Worm (Caenorhabditis elegans) whole organism, L4/young adult: ENCODE results near the gene irg-1.
"Not testable (repeated sequence)": the region's sequence is repeated elsewhere in the genome, so short reads cannot be mapped to it uniquely, and the experiment has no call there.

ENCODE experiments used
- W03F9.2 ChIP-seq: fragments of 150-350 bp; optimal IDR thresholded peaks from 2 replicates; lab custom pipeline; 2014; ENCODE audit warnings: missing biosample characterization, missing genetic modification characterization
- dao-5 ChIP-seq: sonication (generic microtip); optimal IDR thresholded peaks from 2 replicates; lab custom pipeline; 2016; ENCODE audit warnings: missing genotype, missing genetic modification characterization, moderate library complexity, missing compliant biosample characterization
- him-1 ChIP-seq: sonication (generic microtip); optimal IDR thresholded peaks from 2 replicates; lab custom pipeline; 2016; ENCODE audit warnings: missing genotype, missing genetic modification reagents, missing genetic modification characterization, missing compliant biosample characterization

Gene irg-1

DNA sequence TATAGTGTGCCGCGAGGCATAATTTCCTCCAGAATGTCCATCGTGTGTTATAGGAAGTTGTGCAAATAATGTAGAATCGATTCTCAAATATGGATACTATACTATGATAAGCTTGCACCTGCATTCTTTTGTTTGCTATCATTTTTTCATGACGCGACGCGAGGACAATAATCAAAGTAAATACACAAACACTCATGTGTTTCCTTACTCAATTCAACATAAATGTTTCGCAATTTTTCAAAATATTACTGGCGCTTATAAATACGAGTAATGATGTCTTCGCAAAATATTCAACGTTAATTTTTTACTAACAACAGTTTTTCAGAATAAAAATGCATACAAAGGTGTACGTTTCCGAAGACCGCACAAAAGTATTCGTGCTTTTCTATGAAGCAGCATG is at the start of gene irg-1:
Gene irg-1, plus strand, starts transcription at position 326 of the 400 bp plus-strand sequence.
- TF ChIP-seq W03F9.2 (tag; lab: Kevin White, UChicago) (no peak), dao-5 (no peak), him-1 (tag; lab: Kevin White, UChicago) (no peak)

ce11 chrV:3475021-3475420 is 48.4 kb upstream of the irg-1 start, which contains the start of gene oac-2:
oac-2 (minus strand) TSS chrV:3475121.
- no peak for TF ChIP-seq him-1 (tag; lab: Kevin White, UChicago)
- no peak for TF ChIP-seq dao-5
- no peak for TF ChIP-seq W03F9.2 (tag; lab: Kevin White, UChicago)

DNA sequence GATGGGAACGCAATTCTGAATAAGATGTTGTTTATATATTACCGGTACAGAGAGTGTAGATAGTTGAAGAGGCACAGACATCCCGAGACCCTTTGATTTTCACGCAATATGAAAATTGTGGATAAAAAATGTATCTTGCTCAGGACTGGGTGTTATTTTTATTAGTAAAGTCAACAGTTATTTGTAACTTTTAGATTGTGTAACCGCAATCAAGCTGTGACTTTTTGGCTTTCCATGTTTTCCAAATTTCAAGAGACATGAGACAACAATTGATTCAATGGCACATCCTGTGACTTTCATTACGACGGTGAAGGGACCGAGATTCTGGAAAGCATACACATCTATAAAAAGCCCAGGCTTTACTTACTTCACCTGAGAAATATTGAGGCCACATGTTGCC is 47.2 kb upstream of the irg-1 start:
- TF ChIP-seq dao-5 (no peak), W03F9.2 (tag; lab: Kevin White, UChicago) (no peak), him-1 (tag; lab: Kevin White, UChicago) (no peak)

DNA sequence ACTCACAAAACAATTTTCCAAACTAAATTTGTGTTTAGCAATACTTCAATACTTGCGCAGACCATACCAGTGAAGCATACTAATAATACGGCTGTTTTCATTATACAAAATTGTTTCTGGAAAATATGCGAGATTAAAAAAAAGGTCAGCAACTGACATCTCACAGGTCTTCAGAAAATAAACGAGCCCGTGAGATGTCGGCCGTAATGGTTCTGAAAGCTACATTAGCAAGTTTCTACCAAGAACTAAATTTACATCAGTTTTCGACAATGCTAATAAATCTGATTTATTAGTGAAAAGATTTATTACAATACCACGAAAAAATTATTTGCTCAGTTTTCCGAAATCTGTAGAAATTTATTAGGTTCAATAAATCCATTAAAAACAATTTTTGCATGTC is 45.9 kb upstream of the irg-1 start, which contains the start of gene srbc-31:
Gene srbc-31, minus strand, starts transcription at position 101 of the 400 bp plus-strand sequence.
- TF ChIP-seq him-1 (tag; lab: Kevin White, UChicago) (no peak), W03F9.2 (tag; lab: Kevin White, UChicago) (no peak), dao-5 (no peak)

ce11 chrV:3480346-3480745 is 43.0 kb upstream of the irg-1 start, which contains the start of gene srbc-30:
srbc-30 (minus strand) TSS chrV:3480446.
- TF ChIP-seq him-1 (tag; lab: Kevin White, UChicago) (no peak), dao-5 (no peak), W03F9.2 (tag; lab: Kevin White, UChicago) (no peak)

ce11 chrV:3482550-3483002 is 40.8 kb upstream of the irg-1 start, which contains the start of gene lys-7:
lys-7 (minus strand) TSS chrV:3482600.
- TF ChIP-seq W03F9.2 (tag; lab: Kevin White, UChicago) (no peak), him-1 (tag; lab: Kevin White, UChicago) (no peak), dao-5 (no peak)

ce11 chrV:3484702-3485101 is 38.7 kb upstream of the irg-1 start, which contains the start of gene srbc-33:
srbc-33 (minus strand) TSS chrV:3484802.
- TF ChIP-seq dao-5, result no peak
- no peak for TF ChIP-seq W03F9.2 (tag; lab: Kevin White, UChicago)
- no peak for TF ChIP-seq him-1 (tag; lab: Kevin White, UChicago)

DNA sequence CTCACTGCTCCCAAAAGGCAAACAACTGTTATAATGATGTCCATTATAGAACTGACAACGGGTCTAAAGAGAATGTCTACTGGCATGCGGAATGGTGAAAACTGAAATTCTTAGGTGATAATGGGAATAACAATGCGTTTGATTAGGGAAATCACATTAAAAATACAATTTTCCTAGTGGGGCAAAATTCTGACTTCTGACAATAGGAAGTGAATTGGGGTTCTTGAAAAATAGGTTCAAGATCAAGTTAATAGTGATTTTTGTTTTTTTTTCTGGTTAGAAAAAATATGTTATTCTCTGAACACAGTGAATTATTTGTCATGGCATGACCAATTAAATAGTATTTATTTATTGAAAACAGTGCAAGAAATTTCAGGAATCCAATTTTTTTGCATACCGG is 36.5 kb upstream of the irg-1 start, which contains the start of gene srbc-32:
Gene srbc-32, minus strand, starts transcription at position 101 of the 400 bp plus-strand sequence.
- TF ChIP-seq dao-5, result no peak
- no peak for TF ChIP-seq him-1 (tag; lab: Kevin White, UChicago)
- no peak for TF ChIP-seq W03F9.2 (tag; lab: Kevin White, UChicago)

DNA sequence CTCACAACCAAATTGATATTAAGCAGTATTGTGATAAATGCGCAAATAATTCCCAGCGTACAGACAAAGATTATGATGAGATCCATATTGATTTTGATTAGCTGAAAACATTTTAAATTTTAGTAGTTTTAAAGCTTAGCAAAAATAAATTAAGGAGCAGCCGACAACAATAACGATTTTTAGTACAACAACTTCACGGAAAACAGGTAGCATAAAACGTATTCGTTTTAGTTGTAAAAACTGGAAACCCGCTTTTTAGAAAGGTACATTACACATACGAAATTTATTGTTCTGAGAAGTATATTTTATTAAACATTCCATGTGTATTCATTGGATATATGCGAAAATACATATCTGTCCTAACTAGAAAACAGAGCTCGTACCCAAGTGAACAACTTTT is 33.0 kb upstream of the irg-1 start, which contains the start of gene srbc-36:
Gene srbc-36, minus strand, starts transcription at position 101 of the 400 bp plus-strand sequence.
- TF ChIP-seq dao-5 (no peak), W03F9.2 (tag; lab: Kevin White, UChicago) (no peak), him-1 (tag; lab: Kevin White, UChicago) (no peak)

DNA sequence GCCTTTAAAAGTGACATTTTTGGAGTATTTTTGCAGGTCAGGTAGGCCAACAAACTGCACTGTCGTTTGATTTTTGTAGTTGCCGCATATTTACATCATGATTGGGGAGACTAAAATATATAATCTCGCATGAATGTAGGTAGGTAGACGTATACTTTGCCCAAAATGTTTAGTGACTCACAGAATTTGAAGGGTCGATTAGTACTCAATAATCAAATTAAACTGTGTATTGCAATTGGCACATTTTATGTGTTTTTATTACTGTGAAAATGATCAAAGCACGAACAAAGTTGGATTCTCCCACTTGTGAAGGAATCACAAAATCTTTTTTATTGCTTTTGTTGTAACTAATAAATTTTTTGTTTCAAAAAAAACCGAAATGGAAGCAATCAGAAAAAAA is 26.5 kb upstream of the irg-1 start, which contains the start of gene C07G3.15:
Gene C07G3.15, minus strand, starts transcription at position 101 of the 400 bp plus-strand sequence.
- TF ChIP-seq him-1 (tag; lab: Kevin White, UChicago), result no peak
- TF ChIP-seq W03F9.2 (tag; lab: Kevin White, UChicago), result no peak
- TF ChIP-seq dao-5, result no peak

ce11 chrV:3502038-3502437 is 21.3 kb upstream of the irg-1 start, which contains the start of the genes C07G3.8 and C07G3.10:
C07G3.8 (minus strand) TSS chrV:3502138.
C07G3.10 (plus strand) TSS chrV:3502307.
- no peak for TF ChIP-seq dao-5

- TF ChIP-seq him-1 (tag; lab: Kevin White, UChicago) (no peak), dao-5 (no peak), W03F9.2 (tag; lab: Kevin White, UChicago) (no peak)
These were observed 17.6 kb upstream of the irg-1 start for ce11 chrV:3505745-3506144.

- TF ChIP-seq him-1 (tag; lab: Kevin White, UChicago); dao-5; W03F9.2 (tag; lab: Kevin White, UChicago): not testable (repeated sequence)
These were observed 17.1 kb upstream of the irg-1 start, which contains the start of gene ugt-64 for ce11 chrV:3506252-3506651. ugt-64 (minus strand) TSS chrV:3506352.

ce11 chrV:3507691-3508090 is 15.7 kb upstream of the irg-1 start, which contains the start of gene str-225:
str-225 (plus strand) TSS chrV:3507822.
- TF ChIP-seq dao-5 (no peak), W03F9.2 (tag; lab: Kevin White, UChicago) (no peak), him-1 (tag; lab: Kevin White, UChicago) (no peak)
